Worm (Caenorhabditis elegans) whole organism, L4 larva: ENCODE results near the gene haly-1.

Experiments used
- F10B5.3 ChIP-seq: sonication (generic microtip); optimal IDR thresholded peaks from 2 replicates; lab custom pipeline; 2016; ENCODE audit warnings: mild to moderate bottlenecking, missing genetic modification characterization, missing compliant biosample characterization
- R02D3.7 ChIP-seq: fragments of 150-350 bp; sonication (generic microtip); optimal IDR thresholded peaks from 3 replicates; lab custom pipeline; 2014; ENCODE audit warnings: missing biosample characterization, missing genetic modification characterization
- T20F7.1 ChIP-seq: fragments of 200-800 bp; sonication (Bioruptor generic); optimal IDR thresholded peaks from 2 replicates; lab custom pipeline; 2018; ENCODE audit warnings: mild to moderate bottlenecking, missing genetic modification characterization, missing compliant biosample characterization
- Y105C5A.15 ChIP-seq: fragments of 200-800 bp; sonication (Bioruptor generic); IDR thresholded peaks from 2 replicates; pipeline ENCODE4 v1.3.6; 2022; ENCODE audit warnings: missing genetic modification characterization, missing compliant biosample characterization
- Y5F2A.4 ChIP-seq: fragments of 200-800 bp; sonication (Bioruptor generic); optimal IDR thresholded peaks from 2 replicates; lab custom pipeline; 2018; ENCODE audit warnings: mild to moderate bottlenecking, missing genetic modification characterization, missing compliant biosample characterization
- Y75B8A.6 ChIP-seq: fragments of 200-800 bp; sonication (Bioruptor generic); IDR thresholded peaks from 2 replicates; pipeline ENCODE4 v1.3.6; 2022; ENCODE audit warnings: missing genetic modification reagents, missing genetic modification characterization, missing compliant biosample characterization
- aha-1 ChIP-seq: fragments of 150-350 bp; peaks from one replicate; lab custom pipeline; 2014; ENCODE audit warnings: missing biosample characterization, missing genetic modification characterization
- aly-2 ChIP-seq: sonication (generic microtip); optimal IDR thresholded peaks from 2 replicates; lab custom pipeline; 2018; ENCODE audit warnings: missing biosample characterization, missing genetic modification characterization
- ama-1 ChIP-seq: fragments of 150-350 bp; optimal IDR thresholded peaks from 2 replicates; lab custom pipeline; 2014; ENCODE audit warnings: inconsistent platforms, mixed read lengths
- ceh-20 ChIP-seq: fragments of 200-800 bp; sonication (Bioruptor generic); IDR thresholded peaks from 2 replicates; pipeline ENCODE4 v1.3.6; 2022; ENCODE audit warnings: missing genetic modification reagents, missing genetic modification characterization, missing compliant biosample characterization
- ceh-32 ChIP-seq: sonication (generic microtip); optimal IDR thresholded peaks from 2 replicates; lab custom pipeline; 2016; ENCODE audit warnings: mild to moderate bottlenecking, missing genetic modification characterization, missing compliant biosample characterization; ENCODE audit not compliant: poor library complexity
- ceh-62 ChIP-seq: sonication (generic microtip); optimal IDR thresholded peaks from 2 replicates; lab custom pipeline; 2017; ENCODE audit warnings: missing biosample characterization, missing genetic modification characterization
- daf-16 ChIP-seq, 3 experiments: sonication (generic microtip); optimal IDR thresholded peaks; 2 replicates each; lab custom pipeline; 2016 to 2017; ENCODE audit warnings: missing genetic modification characterization in 3 of 3, missing genetic modification reagents in 3 of 3, mild to moderate bottlenecking in 2 of 3, missing compliant biosample characterization in 2 of 3, missing biosample characterization in 1 of 3, moderate library complexity in 1 of 3
- dmd-6 ChIP-seq: fragments of 200-800 bp; sonication (Bioruptor generic); IDR thresholded peaks from 2 replicates; pipeline ENCODE4 v1.3.6; 2022; ENCODE audit warnings: missing genetic modification reagents, missing genetic modification characterization, missing compliant biosample characterization
- dmd-9 ChIP-seq: fragments of 200-800 bp; sonication (Bioruptor generic); IDR thresholded peaks from 2 replicates; pipeline ENCODE4 v1.3.6; 2022; ENCODE audit warnings: missing genetic modification reagents, missing genetic modification characterization, missing compliant biosample characterization
- dve-1 ChIP-seq: sonication (generic microtip); optimal IDR thresholded peaks from 2 replicates; lab custom pipeline; 2017; ENCODE audit warnings: antibody characterized with exemption, mild to moderate bottlenecking, missing genetic modification characterization, missing compliant biosample characterization; ENCODE audit not compliant: insufficient read depth
- egl-43 ChIP-seq: fragments of 200-800 bp; sonication (Bioruptor generic); IDR thresholded peaks from 2 replicates; pipeline ENCODE4 v1.3.6; 2022; ENCODE audit warnings: missing genetic modification reagents, missing genetic modification characterization, missing compliant biosample characterization
- hif-1 ChIP-seq, 2 experiments: sonication (generic microtip); optimal IDR thresholded peaks; 2 replicates each; lab custom pipeline; 2016 to 2017; ENCODE audit warnings: missing compliant biosample characterization in 2 of 2, missing genetic modification characterization in 2 of 2, missing genetic modification reagents in 2 of 2, missing genotype in 2 of 2, mild to moderate bottlenecking in 1 of 2
- hlh-11 ChIP-seq: fragments of 200-800 bp; sonication (Bioruptor generic); optimal IDR thresholded peaks from 2 replicates; lab custom pipeline; 2018; ENCODE audit warnings: mild to moderate bottlenecking, missing genetic modification characterization, missing compliant biosample characterization
- hlh-30 ChIP-seq: sonication (generic microtip); optimal IDR thresholded peaks from 2 replicates; lab custom pipeline; 2017; ENCODE audit warnings: antibody characterized with exemption, mild to moderate bottlenecking, missing genetic modification characterization, missing compliant biosample characterization; ENCODE audit not compliant: insufficient read depth
- lin-29 ChIP-seq: fragments of 200-800 bp; sonication (Bioruptor generic); IDR thresholded peaks from 2 replicates; pipeline ENCODE4 v1.3.6; 2022; ENCODE audit warnings: missing genetic modification reagents, missing genetic modification characterization, missing compliant biosample characterization
- lsy-2 ChIP-seq, 2 experiments: fragments of 150-350 bp in 1 of 2; sonication (generic microtip) in 1 of 2; optimal IDR thresholded peaks; 2 replicates each; lab custom pipeline; 2014 to 2017; ENCODE audit warnings: missing biosample characterization in 2 of 2, missing genetic modification characterization in 2 of 2
- madf-5 ChIP-seq, 2 experiments: fragments of 200-800 bp; sonication (Bioruptor generic); IDR thresholded peaks; 2 replicates each; pipeline ENCODE4 v1.3.6; 2022; ENCODE audit warnings: missing compliant biosample characterization in 2 of 2, missing genetic modification characterization in 2 of 2
- mdl-1 ChIP-seq, 2 experiments: fragments of 150-350 bp in 1 of 2; sonication (generic microtip) in 1 of 2; optimal IDR thresholded peaks; 2 replicates each; lab custom pipeline; 2014 to 2017; ENCODE audit warnings: missing biosample characterization in 2 of 2, missing genetic modification characterization in 2 of 2
- mdt-29 ChIP-seq: fragments of 200-800 bp; sonication (Bioruptor generic); IDR thresholded peaks from 2 replicates; pipeline ENCODE4 v1.3.6; 2022; ENCODE audit warnings: missing genetic modification reagents, missing genetic modification characterization, missing compliant biosample characterization
- nhr-102 ChIP-seq: sonication (generic microtip); optimal IDR thresholded peaks from 2 replicates; lab custom pipeline; 2016; ENCODE audit warnings: mild to moderate bottlenecking, missing genetic modification characterization, moderate library complexity, missing compliant biosample characterization
- nhr-11 ChIP-seq: fragments of 150-350 bp; optimal IDR thresholded peaks from 2 replicates; lab custom pipeline; 2014; ENCODE audit warnings: missing biosample characterization, missing genetic modification characterization
- nhr-111 ChIP-seq: fragments of 200-800 bp; sonication (Bioruptor generic); optimal IDR thresholded peaks from 2 replicates; lab custom pipeline; 2018; ENCODE audit warnings: mild to moderate bottlenecking, missing genetic modification characterization, missing compliant biosample characterization
- nhr-237 ChIP-seq: sonication (generic microtip); optimal IDR thresholded peaks from 2 replicates; lab custom pipeline; 2017; ENCODE audit warnings: missing biosample characterization, missing genetic modification characterization
- nhr-48 ChIP-seq: sonication (generic microtip); optimal IDR thresholded peaks from 2 replicates; lab custom pipeline; 2016; ENCODE audit warnings: mild to moderate bottlenecking, missing genetic modification characterization, missing compliant biosample characterization
- nhr-6 ChIP-seq: fragments of 150-350 bp; optimal IDR thresholded peaks from 2 replicates; lab custom pipeline; 2014; ENCODE audit warnings: missing biosample characterization, missing genetic modification characterization
- nhr-76 ChIP-seq: fragments of 150-350 bp; optimal IDR thresholded peaks from 2 replicates; lab custom pipeline; 2014; ENCODE audit warnings: missing biosample characterization, missing genetic modification characterization
- pha-4 ChIP-seq, 2 experiments: fragments of 150-350 bp in 1 of 2; fragments of 200-800 bp in 1 of 2; sonication (Bioruptor generic) in 1 of 2; IDR thresholded peaks in 1 of 2; optimal IDR thresholded peaks in 1 of 2; 2 replicates each; pipeline versions ENCODE4 v1.3.6 to Lab custom; 2014 to 2022; ENCODE audit warnings: missing genetic modification characterization in 2 of 2, missing genetic modification reagents in 2 of 2, missing biosample characterization in 1 of 2, missing compliant biosample characterization in 1 of 2
- set-16 ChIP-seq: fragments of 200-800 bp; sonication (Bioruptor generic); IDR thresholded peaks from 2 replicates; pipeline ENCODE4 v1.3.6; 2022; ENCODE audit warnings: missing genetic modification reagents, missing genetic modification characterization, missing compliant biosample characterization
- skn-1 ChIP-seq: fragments of 150-350 bp; optimal IDR thresholded peaks from 2 replicates; lab custom pipeline; 2014; ENCODE audit warnings: missing biosample characterization, missing genetic modification characterization
- snpc-4 ChIP-seq: fragments of 150-350 bp; optimal IDR thresholded peaks from 2 replicates; lab custom pipeline; 2014; ENCODE audit warnings: missing biosample characterization, missing genetic modification characterization
- tag-97 ChIP-seq: fragments of 200-800 bp; sonication (Bioruptor generic); IDR thresholded peaks from 2 replicates; pipeline ENCODE4 v1.3.6; 2022; ENCODE audit warnings: missing genetic modification characterization, missing compliant biosample characterization
- unc-62 ChIP-seq, 3 experiments: fragments of 150-350 bp in 1 of 3; sonication (generic microtip); optimal IDR thresholded peaks in 2 of 3; peaks in 1 of 3; 1 replicate in 1 of 3; 2 replicates in 2 of 3; lab custom pipeline; 2014 to 2017; ENCODE audit warnings: missing biosample characterization in 3 of 3, missing genetic modification characterization in 3 of 3, missing genetic modification reagents in 3 of 3, missing genotype in 1 of 3
- vab-7 ChIP-seq: fragments of 200-800 bp; sonication (Bioruptor generic); IDR thresholded peaks from 2 replicates; pipeline ENCODE4 v1.3.6; 2022; ENCODE audit warnings: missing genetic modification reagents, missing genetic modification characterization, missing compliant biosample characterization
- zag-1 ChIP-seq: fragments of 150-350 bp; optimal IDR thresholded peaks from 2 replicates; lab custom pipeline; 2014; ENCODE audit warnings: missing biosample characterization, missing genetic modification characterization
- ztf-11 ChIP-seq: fragments of 150-350 bp; optimal IDR thresholded peaks from 2 replicates; lab custom pipeline; 2014; ENCODE audit warnings: missing biosample characterization, missing genetic modification characterization
- ztf-7 ChIP-seq: fragments of 150-350 bp; optimal IDR thresholded peaks from 2 replicates; lab custom pipeline; 2014; ENCODE audit warnings: missing biosample characterization, missing genetic modification characterization

Gene haly-1

DNA sequence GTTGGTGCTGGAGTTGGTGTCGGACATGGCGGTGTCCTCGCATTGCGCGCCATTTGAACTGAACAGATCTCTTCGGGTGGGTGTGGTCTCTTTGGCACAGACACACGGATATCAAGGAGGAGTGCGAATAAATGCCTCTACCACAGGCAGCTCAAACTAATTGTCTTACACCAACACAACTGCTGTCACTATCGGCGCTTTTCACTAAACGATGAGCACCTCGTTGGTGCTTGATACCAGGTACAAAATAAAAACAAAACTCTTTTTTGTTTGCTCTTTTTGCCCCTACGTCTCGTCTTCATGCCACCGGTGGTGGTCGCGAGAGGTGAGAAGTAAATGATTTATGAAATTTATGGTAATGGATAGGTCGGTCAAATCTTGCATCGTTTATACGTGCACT, 14.3 kb upstream of the haly-1 start, which contains the start of gene F47B10.8:
F47B10.8 (minus strand) TSS at position 101 of the 400 bp plus-strand sequence.
- peak in 1 of 2 experiments; percentile 4 for TF ChIP-seq daf-16 (GFP tag; optimal IDR thresholded peaks at IDR 0.05; lab: Kevin White, UChicago)
- no peak for TF ChIP-seq daf-16 (tag; optimal IDR thresholded peaks at IDR 0.05; lab: Kevin White, UChicago)
- no peak for TF ChIP-seq nhr-102
- peak; percentile 8 for TF ChIP-seq aha-1 (tag; lab: Kevin White, UChicago)

ce11 chrX:10909661-10910060, 13.3 kb upstream of the haly-1 start:
- TF ChIP-seq hlh-11 (tag; lab: Kevin White, UChicago) (peak; percentile 2), F10B5.3 (tag; lab: Kevin White, UChicago) (no peak), ceh-32 (no peak), snpc-4 (tag; lab: Kevin White, UChicago) (no peak), hif-1 (tag; optimal IDR thresholded peaks at IDR 0.05; lab: Kevin White, UChicago) (no peak), nhr-76 (tag; lab: Kevin White, UChicago) (no peak), nhr-6 (tag; lab: Kevin White, UChicago) (no peak), R02D3.7 (tag; lab: Kevin White, UChicago) (no peak), zag-1 (tag; lab: Kevin White, UChicago) (no peak), vab-7 (no peak), unc-62 (GFP tag; optimal IDR thresholded peaks at IDR 0.05 in 1 of 2; lab: Kevin White, UChicago) (peak in 1 of 2 experiments; percentile 96), unc-62 (tag; optimal IDR thresholded peaks at IDR 0.05; lab: Kevin White, UChicago) (no peak), ztf-11 (tag; lab: Kevin White, UChicago) (no peak), nhr-11 (tag; lab: Kevin White, UChicago) (peak; percentile 34), mdt-29 (GFP tag; lab: Robert Waterston, UW) (no peak)
- TF ChIP-seq, all 104 proteins: peak for 3

- TF ChIP-seq egl-43 (GFP tag; lab: Robert Waterston, UW) (no peak), daf-16 (GFP tag; optimal IDR thresholded peaks at IDR 0.05; lab: Kevin White, UChicago) (peak in 1 of 2 experiments; percentile 64), daf-16 (tag; optimal IDR thresholded peaks at IDR 0.05; lab: Kevin White, UChicago) (no peak)
Observed at ce11 chrX:10907418-10907817, 11.0 kb upstream of the haly-1 start.

ce11 chrX:10903416-10903815, 7.0 kb upstream of the haly-1 start:
- TF ChIP-seq set-16 (no peak), hif-1 (tag; optimal IDR thresholded peaks at IDR 0.05; lab: Kevin White, UChicago) (no peak), nhr-237 (tag; lab: Kevin White, UChicago) (no peak), ztf-7 (tag; lab: Kevin White, UChicago) (no peak), madf-5 (GFP tag; IDR thresholded peaks at IDR 0.05; lab: Robert Waterston, UW) (no peak), Y105C5A.15 (GFP tag; lab: Robert Waterston, UW) (no peak), mdl-1 (tag; optimal IDR thresholded peaks at IDR 0.05; lab: Kevin White, UChicago) (peak in 1 of 2 experiments; percentile 77), Y5F2A.4 (no peak), T20F7.1 (GFP tag; lab: Kevin White, UChicago) (no peak), unc-62 (GFP tag; optimal IDR thresholded peaks at IDR 0.05 in 1 of 2; lab: Kevin White, UChicago) (peak in 1 of 2 experiments; percentile 45), unc-62 (tag; optimal IDR thresholded peaks at IDR 0.05; lab: Kevin White, UChicago) (no peak), nhr-102 (no peak), ama-1 (lab: Kevin White, UChicago) (no peak), nhr-6 (tag; lab: Kevin White, UChicago) (no peak), lin-29 (GFP tag; lab: Robert Waterston, UW) (no peak), dmd-6 (GFP tag; lab: Robert Waterston, UW) (peak; percentile 32; the same call in 1 of the 2 replicates), egl-43 (GFP tag; lab: Robert Waterston, UW) (no peak), Y75B8A.6 (GFP tag; lab: Robert Waterston, UW) (no peak), aly-2 (tag; lab: Kevin White, UChicago) (no peak), ceh-20 (GFP tag; lab: Robert Waterston, UW) (0 out of 2 replicates have a peak, but pooled peaks have one; percentile 27), skn-1 (tag; lab: Kevin White, UChicago) (no peak), tag-97 (GFP tag; lab: Robert Waterston, UW) (no peak), ceh-62 (tag; lab: Kevin White, UChicago) (no peak), dmd-9 (no peak), nhr-111 (GFP tag; lab: Kevin White, UChicago) (no peak), lsy-2 (tag; optimal IDR thresholded peaks at IDR 0.05; lab: Kevin White, UChicago) (no peak), hlh-11 (tag; lab: Kevin White, UChicago) (peak; percentile 45), dve-1 (tag; lab: Kevin White, UChicago) (peak; percentile 39), nhr-48 (tag; lab: Kevin White, UChicago) (peak; percentile 53), pha-4 (GFP tag; IDR thresholded peaks at IDR 0.05; lab: Robert Waterston, UW) (no peak), pha-4 (tag; optimal IDR thresholded peaks at IDR 0.05; lab: Kevin White, UChicago) (no peak), hlh-30 (peak; percentile 6), mdt-29 (GFP tag; lab: Robert Waterston, UW) (no peak), nhr-11 (tag; lab: Kevin White, UChicago) (no peak)
